Fruit fly (Drosophila melanogaster): ENCODE data around the gene Spn28Da.

dm6 chr2L:7838024-7838423, 50.9 kb downstream of the Spn28Da start:
- TF ChIP-seq CG8478 (optimal IDR thresholded peaks at IDR 0.05), result no peak
- TF ChIP-seq CTCF (optimal IDR thresholded peaks at IDR 0.05), result no peak

Measured in S2 (cell line).